Fruit fly (Drosophila melanogaster) whole organism, embryonic: ENCODE measurements around the gene CG32706.

Experiments used
- Aef1 ChIP-seq: fragments of 200-800 bp; sonication (Bioruptor generic); IDR thresholded peaks from 3 replicates; pipeline ENCODE4 v1.3.6; 2022; ENCODE audit warnings: missing biosample characterization, missing genetic modification characterization
- Asciz ChIP-seq: fragments of 200-800 bp; sonication (Bioruptor generic); optimal IDR thresholded peaks from 2 replicates; lab custom pipeline; 2017; ENCODE audit warnings: missing biosample characterization, mild to moderate bottlenecking, missing genetic modification characterization, missing genetic modification reagents
- CG10274 ChIP-seq: fragments of 200-800 bp; sonication (Bioruptor generic); optimal IDR thresholded peaks from 3 replicates; lab custom pipeline; 2017; ENCODE audit warnings: missing biosample characterization, mild to moderate bottlenecking, missing genetic modification characterization
- CG10366 ChIP-seq: fragments of 200-800 bp; sonication (Bioruptor generic); IDR thresholded peaks from 2 replicates; pipeline ENCODE4 v1.3.6; 2022; ENCODE audit warnings: missing biosample characterization, missing genetic modification characterization
- CG10431 ChIP-seq: fragments of 200-800 bp; sonication (Bioruptor generic); optimal IDR thresholded peaks from 3 replicates; lab custom pipeline; 2018; ENCODE audit warnings: missing biosample characterization, mild to moderate bottlenecking, missing genetic modification characterization
- CG10979 ChIP-seq: fragments of 200-800 bp; sonication (Bioruptor generic); optimal IDR thresholded peaks from 2 replicates; lab custom pipeline; 2018; ENCODE audit warnings: missing biosample characterization, mild to moderate bottlenecking, missing genetic modification characterization, moderate library complexity
- CG11247 ChIP-seq: fragments of 200-800 bp; sonication (Bioruptor generic); IDR thresholded peaks from 2 replicates; pipeline ENCODE4 v1.3.6; 2022; ENCODE audit warnings: missing biosample characterization, missing genetic modification characterization
- CG11504 ChIP-seq: fragments of 200-800 bp; sonication (Bioruptor generic); optimal IDR thresholded peaks from 3 replicates; lab custom pipeline; 2019; ENCODE audit warnings: missing biosample characterization, mild to moderate bottlenecking, missing genetic modification characterization, moderate library complexity
- CG11560 ChIP-seq: fragments of 200-800 bp; sonication (Bioruptor generic); IDR thresholded peaks from 3 replicates; pipeline ENCODE4 v1.3.6; 2022; ENCODE audit warnings: missing biosample characterization, missing genetic modification characterization
- CG11696 ChIP-seq: fragments of 200-800 bp; sonication (Bioruptor generic); IDR thresholded peaks from 2 replicates; pipeline ENCODE4 v1.3.6; 2022; ENCODE audit warnings: missing biosample characterization, missing genetic modification characterization
- CG12769 ChIP-seq: fragments of 200-800 bp; sonication (Bioruptor generic); optimal IDR thresholded peaks from 2 replicates; lab custom pipeline; 2019; ENCODE audit warnings: missing biosample characterization, mild to moderate bottlenecking, missing genetic modification characterization, moderate library complexity
- CG1529 ChIP-seq: fragments of 200-800 bp; sonication (Bioruptor generic); optimal IDR thresholded peaks from 3 replicates; lab custom pipeline; 2018; ENCODE audit warnings: missing biosample characterization, missing genetic modification characterization
- CG15601 ChIP-seq: fragments of 200-800 bp; sonication (Bioruptor generic); optimal IDR thresholded peaks from 3 replicates; lab custom pipeline; 2019; ENCODE audit warnings: missing biosample characterization, mild to moderate bottlenecking, missing genetic modification characterization, moderate library complexity
- CG16863 ChIP-seq: fragments of 200-800 bp; sonication (Bioruptor generic); optimal IDR thresholded peaks from 3 replicates; lab custom pipeline; 2016; ENCODE audit warnings: missing biosample characterization, missing genetic modification characterization
- CG2712 ChIP-seq: fragments of 200-800 bp; optimal IDR thresholded peaks from 3 replicates; lab custom pipeline; 2019; ENCODE audit warnings: missing biosample characterization, mild to moderate bottlenecking, missing genetic modification characterization, moderate library complexity
- CG30403 ChIP-seq: fragments of 200-800 bp; sonication (Bioruptor generic); optimal IDR thresholded peaks from 3 replicates; lab custom pipeline; 2016; ENCODE audit warnings: missing biosample characterization, missing genetic modification characterization
- CG4854 ChIP-seq: fragments of 200-800 bp; sonication (Bioruptor generic); optimal IDR thresholded peaks from 2 replicates; lab custom pipeline; 2016; ENCODE audit warnings: missing biosample characterization, missing genetic modification characterization, inconsistent platforms
- CG8089 ChIP-seq: fragments of 200-800 bp; sonication (Bioruptor generic); optimal IDR thresholded peaks from 3 replicates; lab custom pipeline; 2016; ENCODE audit warnings: missing biosample characterization, missing genetic modification characterization
- Doc3 ChIP-seq: fragments of 200-800 bp; sonication (Bioruptor generic); IDR thresholded peaks from 3 replicates; pipeline ENCODE4 v1.3.6; 2022; ENCODE audit warnings: missing biosample characterization, missing genetic modification characterization; ENCODE audit not compliant: partially characterized antibody
- Dp ChIP-seq: fragments of 200-800 bp; sonication (Bioruptor generic); optimal IDR thresholded peaks from 2 replicates; lab custom pipeline; 2018; ENCODE audit warnings: missing biosample characterization, mild to moderate bottlenecking, missing genetic modification characterization, moderate library complexity
- Ets65A ChIP-seq: fragments of 200-800 bp; sonication (Bioruptor generic); peaks from one replicate; lab custom pipeline; 2016; ENCODE audit warnings: missing biosample characterization, missing genetic modification characterization
- Fer3 ChIP-seq: fragments of 200-800 bp; sonication (Bioruptor generic); optimal IDR thresholded peaks from 2 replicates; lab custom pipeline; 2018; ENCODE audit warnings: missing biosample characterization, mild to moderate bottlenecking, missing genetic modification characterization, moderate library complexity
- Gsc ChIP-seq: fragments of 200-800 bp; sonication (Bioruptor generic); IDR thresholded peaks from 2 replicates; pipeline ENCODE4 v1.3.6; 2022; ENCODE audit warnings: missing biosample characterization, missing genetic modification characterization
- H15 ChIP-seq: fragments of 200-800 bp; sonication (Bioruptor generic); IDR thresholded peaks from 3 replicates; pipeline ENCODE4 v1.3.6; 2022; ENCODE audit warnings: missing biosample characterization, missing genetic modification characterization
- H2.0 ChIP-seq: fragments of 200-800 bp; sonication (Bioruptor generic); IDR thresholded peaks from 2 replicates; pipeline ENCODE4 v1.3.6; 2022; ENCODE audit warnings: missing biosample characterization, missing genetic modification characterization
- Med ChIP-seq: fragments of 200-800 bp; sonication (Bioruptor generic); peaks from one replicate; lab custom pipeline; 2016; ENCODE audit warnings: missing biosample characterization, missing genetic modification characterization, mild to moderate bottlenecking, inconsistent platforms, moderate library complexity
- Sin3A ChIP-seq: fragments of >200 bp; optimal IDR thresholded peaks from 2 replicates; lab custom pipeline; 2018
- Stat92E ChIP-seq, 3 experiments: fragments of >200 bp in 2 of 3; fragments of 200-800 bp in 1 of 3; sonication (Bioruptor generic) in 1 of 3; optimal IDR thresholded peaks; 2 replicates each; lab custom pipeline; 2017 to 2019; ENCODE audit warnings: missing biosample characterization in 3 of 3, missing genetic modification characterization in 3 of 3, mild to moderate bottlenecking in 1 of 3, moderate library complexity in 1 of 3
- ash1 ChIP-seq: fragments of 200-800 bp; sonication (Bioruptor generic); optimal IDR thresholded peaks from 2 replicates; lab custom pipeline; 2018; ENCODE audit warnings: missing biosample characterization, mild to moderate bottlenecking, missing genetic modification characterization
- cas ChIP-seq: fragments of 200-800 bp; sonication (Bioruptor generic); IDR thresholded peaks from 2 replicates; pipeline ENCODE4 v1.3.6; 2022; ENCODE audit warnings: missing biosample characterization, missing genetic modification characterization
- cato ChIP-seq: fragments of 200-800 bp; sonication (Bioruptor generic); optimal IDR thresholded peaks from 2 replicates; lab custom pipeline; 2016; ENCODE audit warnings: missing biosample characterization, missing genetic modification characterization, borderline replicate concordance
- exex ChIP-seq: fragments of 200-800 bp; sonication (Bioruptor generic); optimal IDR thresholded peaks from 4 replicates; lab custom pipeline; 2018; ENCODE audit warnings: missing biosample characterization, mild to moderate bottlenecking, missing genetic modification characterization, moderate library complexity
- fd102C ChIP-seq: fragments of 200-800 bp; sonication (Bioruptor generic); optimal IDR thresholded peaks from 2 replicates; lab custom pipeline; 2018; ENCODE audit warnings: missing biosample characterization, mild to moderate bottlenecking, missing genetic modification characterization, moderate library complexity
- fd3F ChIP-seq: fragments of 200-800 bp; sonication (Bioruptor generic); optimal IDR thresholded peaks from 2 replicates; lab custom pipeline; 2018; ENCODE audit warnings: missing biosample characterization, mild to moderate bottlenecking, missing genetic modification characterization, moderate library complexity
- grau ChIP-seq: fragments of 200-800 bp; optimal IDR thresholded peaks from 3 replicates; lab custom pipeline; 2019; ENCODE audit warnings: missing biosample characterization, mild to moderate bottlenecking, missing genetic modification characterization, moderate library complexity
- h ChIP-seq: fragments of >200 bp; optimal IDR thresholded peaks from 2 replicates; lab custom pipeline; 2017
- her ChIP-seq: fragments of 200-800 bp; sonication (Bioruptor generic); optimal IDR thresholded peaks from 2 replicates; lab custom pipeline; 2016; ENCODE audit warnings: missing biosample characterization, missing genetic modification characterization
- lbe ChIP-seq: fragments of 200-800 bp; sonication (Bioruptor generic); optimal IDR thresholded peaks from 2 replicates; lab custom pipeline; 2016; ENCODE audit warnings: missing biosample characterization, mild to moderate bottlenecking, missing genetic modification characterization
- lilli ChIP-seq: fragments of 200-800 bp; sonication (Bioruptor generic); optimal IDR thresholded peaks from 3 replicates; lab custom pipeline; 2016; ENCODE audit warnings: missing biosample characterization, missing genetic modification characterization
- lov ChIP-seq, 2 experiments: fragments of 200-800 bp in 1 of 2; fragments of >200 bp in 1 of 2; sonication (Bioruptor generic) in 1 of 2; IDR thresholded peaks in 1 of 2; optimal IDR thresholded peaks in 1 of 2; 2 replicates in 1 of 2; 3 replicates in 1 of 2; pipeline versions ENCODE4 v1.3.6 to Lab custom; 2017 to 2022; ENCODE audit warnings: missing biosample characterization in 1 of 2, missing genetic modification characterization in 1 of 2
- oc ChIP-seq: fragments of 200-800 bp; sonication (Bioruptor generic); optimal IDR thresholded peaks from 2 replicates; lab custom pipeline; 2018; ENCODE audit warnings: missing biosample characterization, mild to moderate bottlenecking, missing genetic modification characterization, moderate library complexity
- otp ChIP-seq: fragments of 200-800 bp; sonication (Bioruptor generic); IDR thresholded peaks from 3 replicates; pipeline ENCODE4, ENCODE4 v1.3.6; 2022; ENCODE audit warnings: missing biosample characterization, missing genetic modification characterization
- row ChIP-seq: fragments of 200-800 bp; sonication (Bioruptor generic); IDR thresholded peaks from 3 replicates; pipeline ENCODE4 v1.3.6; 2022; ENCODE audit warnings: missing biosample characterization, missing genetic modification characterization
- schlank ChIP-seq: fragments of 200-800 bp; sonication (Bioruptor generic); optimal IDR thresholded peaks from 2 replicates; lab custom pipeline; 2018; ENCODE audit warnings: missing biosample characterization, mild to moderate bottlenecking, missing genetic modification characterization
- shn ChIP-seq: fragments of 200-800 bp; sonication (Bioruptor generic); optimal IDR thresholded peaks from 3 replicates; lab custom pipeline; 2016; ENCODE audit warnings: missing biosample characterization, missing genetic modification characterization
- sima ChIP-seq: fragments of 200-800 bp; sonication (Bioruptor generic); optimal IDR thresholded peaks from 2 replicates; lab custom pipeline; 2016; ENCODE audit warnings: missing biosample characterization, missing genetic modification characterization
- ssp ChIP-seq: fragments of 200-800 bp; sonication (Bioruptor generic); IDR thresholded peaks from 2 replicates; pipeline ENCODE4 v1.3.6; 2022; ENCODE audit warnings: missing biosample characterization, missing genetic modification characterization
- vvl ChIP-seq: fragments of 200-800 bp; sonication (Bioruptor generic); IDR thresholded peaks from 2 replicates; pipeline ENCODE4 v1.3.6; 2022; ENCODE audit warnings: missing biosample characterization, missing genetic modification characterization
- yki ChIP-seq: fragments of >200 bp; optimal IDR thresholded peaks from 3 replicates; lab custom pipeline; 2018
- zen ChIP-seq: fragments of 200-800 bp; sonication (Bioruptor generic); optimal IDR thresholded peaks from 3 replicates; lab custom pipeline; 2018; ENCODE audit warnings: missing biosample characterization, mild to moderate bottlenecking, missing genetic modification characterization, moderate library complexity
- zfh1 ChIP-seq: fragments of 200-800 bp; sonication (Bioruptor generic); IDR thresholded peaks from 3 replicates; pipeline ENCODE4 v1.3.6; 2022; ENCODE audit warnings: missing biosample characterization, missing genetic modification characterization

The CG32706 gene

dm6 chrX:9041789-9042456 is 45.0 kb upstream of the CG32706 start (continued):
- TF ChIP-seq row (GFP tag; lab: Robert Waterston, UW) (peak; percentile 69), h (lab: Kevin White, UChicago) (no peak), CG4854 (GFP tag; lab: Kevin White, UChicago) (peak; percentile 16), Asciz (GFP tag; lab: Kevin White, UChicago) (peak; percentile 27), CG10431 (GFP tag; lab: Kevin White, UChicago) (peak; percentile 5), cato (GFP tag; lab: Kevin White, UChicago) (peak; percentile 3), Gsc (no peak), CG11504 (peak; percentile 75), yki (no peak), zen (tag; lab: Kevin White, UChicago) (no peak), CG10979 (tag; lab: Kevin White, UChicago) (peak; percentile 73), schlank (tag; lab: Kevin White, UChicago) (no peak), CG11560 (tag; lab: Robert Waterston, UW) (no peak), Ets65A (GFP tag; lab: Kevin White, UChicago) (peak; percentile 39), her (GFP tag; lab: Kevin White, UChicago) (no peak), lbe (GFP tag; lab: Kevin White, UChicago) (no peak), CG10274 (GFP tag; lab: Kevin White, UChicago) (no peak), exex (no peak), lov (optimal IDR thresholded peaks at IDR 0.05; lab: Kevin White, UChicago) (no peak), lov (GFP tag; IDR thresholded peaks at IDR 0.05; lab: Robert Waterston, UW) (no peak), Doc3 (GFP tag; lab: Robert Waterston, UW) (no peak), Fer3 (tag; lab: Kevin White, UChicago) (no peak), cas (GFP tag; lab: Robert Waterston, UW) (no peak), oc (tag; lab: Kevin White, UChicago) (no peak), CG12769 (no peak), CG2712 (tag; lab: Kevin White, UChicago) (peak; percentile 71), CG11696 (GFP tag; lab: Robert Waterston, UW) (no peak), CG30403 (GFP tag; lab: Kevin White, UChicago) (peak; percentile 68), Aef1 (GFP tag; lab: Robert Waterston, UW) (no peak), vvl (GFP tag; lab: Robert Waterston, UW) (no peak), CG10366 (GFP tag; lab: Robert Waterston, UW) (peak; percentile 38; the same call in 1 of the 2 replicates), Med (GFP tag; lab: Kevin White, UChicago) (peak; percentile 86), fd3F (GFP tag; lab: Kevin White, UChicago) (no peak), grau (tag; lab: Kevin White, UChicago) (peak; percentile 48), otp (GFP tag; lab: Robert Waterston, UW) (no peak), H15 (no peak), sima (GFP tag; lab: Kevin White, UChicago) (no peak), shn (GFP tag; lab: Kevin White, UChicago) (no peak), ssp (GFP tag; lab: Robert Waterston, UW) (no peak; the same call in 1 of the 2 replicates), fd102C (GFP tag; lab: Kevin White, UChicago) (no peak), CG11247 (GFP tag; lab: Robert Waterston, UW) (peak; percentile 23; the same call in 1 of the 2 replicates), CG1529 (peak; percentile 67), Stat92E (GFP tag; optimal IDR thresholded peaks at IDR 0.05; lab: Kevin White, UChicago) (no peak), lilli (GFP tag; lab: Kevin White, UChicago) (peak; percentile 46), CG16863 (GFP tag; lab: Kevin White, UChicago) (peak; percentile 33), ash1 (GFP tag; lab: Kevin White, UChicago) (no peak), Dp (GFP tag; lab: Kevin White, UChicago) (no peak), CG15601 (tag; lab: Kevin White, UChicago) (peak; percentile 38), zfh1 (GFP tag; lab: Robert Waterston, UW) (0 out of 3 replicates have a peak, but pooled peaks have one; percentile 50), Sin3A (lab: Kevin White, UChicago) (no peak), CG8089 (GFP tag; lab: Kevin White, UChicago) (no peak), H2.0 (GFP tag; lab: Robert Waterston, UW) (peak; percentile 25; the same call in 1 of the 2 replicates)
